Worm (Caenorhabditis elegans): Measurements from ENCODE around the gene F44A6.5.

Gene F44A6.5

DNA sequence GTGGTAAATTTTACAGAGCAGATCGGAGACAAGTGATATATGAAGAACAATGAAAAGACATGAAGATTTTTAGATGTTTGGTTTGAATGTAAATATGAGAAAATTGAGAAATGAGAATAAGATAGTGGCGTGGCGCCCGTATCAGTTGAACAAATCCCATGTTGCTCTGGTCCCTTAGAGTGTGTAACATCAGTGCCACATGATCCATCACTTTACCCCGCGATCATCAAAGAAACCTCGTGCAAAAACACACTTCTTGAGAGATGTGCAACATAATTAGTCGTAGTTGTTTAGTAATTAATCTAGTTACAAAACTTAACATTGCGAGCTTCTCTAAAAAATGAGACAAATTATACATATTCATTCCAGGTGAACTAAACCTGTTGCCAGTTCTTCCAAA lies 35.3 kb upstream of the F44A6.5 start:
- TF ChIP-seq nhr-237 (tag; optimal IDR thresholded peaks at IDR 0.05) (no peak), nhr-129 (tag; optimal IDR thresholded peaks at IDR 0.05) (peak; percentile 40)

DNA sequence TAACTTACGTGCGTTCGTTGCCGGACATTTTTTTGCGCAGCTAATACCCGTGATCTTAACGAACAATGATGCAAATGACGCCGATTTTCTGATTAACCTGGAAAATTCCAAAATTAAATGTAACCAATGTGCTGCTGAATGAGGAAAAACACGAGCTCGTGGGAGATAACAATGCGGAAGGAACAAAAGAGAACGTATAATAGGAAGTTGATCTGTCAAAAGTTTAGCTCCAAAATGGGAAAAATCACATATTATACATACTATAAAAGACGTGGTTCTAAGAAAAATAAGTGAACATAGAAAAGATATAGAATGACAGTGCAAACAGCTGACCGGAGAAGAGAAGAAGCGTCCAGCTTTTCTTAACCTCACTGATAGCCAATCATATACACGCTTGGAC lies 34.1 kb upstream of the F44A6.5 start, which contains the start of gene C14H10.2:
Gene C14H10.2 (minus strand): TSS at position 101 of the 400 bp plus-strand sequence.
- TF ChIP-seq egl-27 (tag; optimal IDR thresholded peaks at IDR 0.05): no peak
- TF ChIP-seq F13H6.1 (tag; optimal IDR thresholded peaks at IDR 0.05): no peak
- no peak for TF ChIP-seq snpc-4 (tag; optimal IDR thresholded peaks at IDR 0.05)
- TF ChIP-seq elt-1 (tag; optimal IDR thresholded peaks at IDR 0.05): no peak
- TF ChIP-seq skn-1 (tag; optimal IDR thresholded peaks at IDR 0.05): no peak
- TF ChIP-seq alr-1 (tag; optimal IDR thresholded peaks at IDR 0.05): no peak
- TF ChIP-seq lin-39 (tag; optimal IDR thresholded peaks at IDR 0.05): no peak
- TF ChIP-seq ceh-82 (tag; optimal IDR thresholded peaks at IDR 0.05): no peak
- no peak for TF ChIP-seq nhr-11 (tag; optimal IDR thresholded peaks at IDR 0.05)
- TF ChIP-seq crh-2 (tag; optimal IDR thresholded peaks at IDR 0.05): no peak
- no peak for TF ChIP-seq R02D3.7 (tag; optimal IDR thresholded peaks at IDR 0.05)
- TF ChIP-seq ztf-11 (tag; optimal IDR thresholded peaks at IDR 0.05): no peak
- no peak for TF ChIP-seq lin-11 (tag; optimal IDR thresholded peaks at IDR 0.05)
- TF ChIP-seq peb-1 (tag; optimal IDR thresholded peaks at IDR 0.05): no peak
- TF ChIP-seq C34F6.9 (tag; optimal IDR thresholded peaks at IDR 0.05): no peak
- TF ChIP-seq unc-62 (GFP tag; optimal IDR thresholded peaks at IDR 0.05): no peak

DNA sequence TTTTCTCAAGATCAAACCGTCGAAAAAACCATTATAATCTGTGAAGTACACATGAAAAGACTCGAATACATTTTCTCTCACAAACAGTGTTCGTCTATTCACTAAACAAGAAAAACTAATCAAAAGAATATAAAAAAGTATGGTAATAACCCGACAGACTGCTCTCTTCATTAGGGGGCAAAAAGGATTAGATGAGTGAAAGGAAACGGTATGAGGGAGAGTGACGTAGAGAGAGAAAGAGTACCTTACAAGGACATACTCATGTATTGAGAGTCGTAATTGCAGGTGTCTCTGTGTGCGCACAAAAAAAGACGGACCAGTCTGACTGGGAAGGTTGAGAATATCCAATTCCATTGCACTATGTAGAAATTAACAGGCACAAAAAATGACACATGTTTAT lies 31.0 kb upstream of the F44A6.5 start:
- TF ChIP-seq snpc-4 (tag; optimal IDR thresholded peaks at IDR 0.05) (no peak), ama-1 (optimal IDR thresholded peaks at IDR 0.05) (no peak), Y55F3AM.14 (GFP tag; optimal IDR thresholded peaks at IDR 0.05) (no peak), unc-55 (GFP tag; optimal IDR thresholded peaks at IDR 0.05) (no peak), mab-5 (tag; optimal IDR thresholded peaks at IDR 0.05) (no peak), lin-39 (tag; optimal IDR thresholded peaks at IDR 0.05) (no peak), nhr-237 (tag; optimal IDR thresholded peaks at IDR 0.05) (no peak)

DNA sequence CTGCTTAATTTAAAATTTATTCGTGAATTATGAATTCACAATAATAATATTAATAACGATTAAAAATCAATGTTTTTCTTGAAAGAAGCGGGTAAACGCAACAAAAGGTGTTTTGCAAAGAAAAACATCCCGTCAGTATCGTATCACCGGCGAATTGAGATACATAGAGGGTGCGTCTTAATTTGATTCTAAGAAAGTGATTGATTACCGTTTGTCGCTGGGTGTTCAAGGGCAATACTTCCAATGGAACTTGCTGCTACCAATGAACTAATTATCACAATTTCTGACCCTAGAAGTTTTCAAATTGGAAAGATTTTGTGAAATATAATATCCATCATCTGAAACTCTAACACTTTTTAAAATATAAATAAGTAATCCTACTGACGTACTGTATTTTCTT lies 26.9 kb upstream of the F44A6.5 start:
- TF ChIP-seq sma-9 (GFP tag; optimal IDR thresholded peaks at IDR 0.05) (peak; percentile 27), sma-9 (tag; optimal IDR thresholded peaks at IDR 0.05) (no peak), ceh-16 (tag; optimal IDR thresholded peaks at IDR 0.05) (peak; percentile 93), C34F6.9 (tag; optimal IDR thresholded peaks at IDR 0.05) (no peak), blmp-1 (tag; optimal IDR thresholded peaks at IDR 0.05; ENCODE audit: insufficient read depth) (peak; percentile 72)

DNA sequence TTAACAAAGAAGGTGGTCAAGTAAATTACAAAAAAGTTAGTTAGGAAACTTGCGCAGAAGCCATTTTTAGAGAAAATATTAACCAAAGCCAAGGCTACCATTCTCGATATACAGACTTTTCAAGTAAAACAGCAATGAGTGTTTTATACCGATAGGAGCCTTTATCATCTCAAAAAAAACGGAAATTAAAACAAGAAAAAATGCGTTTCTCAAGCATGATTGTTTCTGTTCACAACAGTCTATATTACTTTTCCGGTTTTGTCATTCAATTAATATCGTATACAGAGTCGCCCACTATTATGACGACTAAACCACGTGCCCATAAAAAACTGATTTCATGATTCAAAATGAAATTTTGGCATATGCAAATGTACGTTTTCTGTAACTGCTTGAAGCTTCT lies 22.2 kb upstream of the F44A6.5 start, which contains the start of gene str-74:
Gene str-74 (minus strand): TSS at position 101 of the 400 bp plus-strand sequence.
- TF ChIP-seq sma-9 (GFP tag; optimal IDR thresholded peaks at IDR 0.05): no peak
- no peak for TF ChIP-seq sma-9 (tag; optimal IDR thresholded peaks at IDR 0.05)
- no peak for TF ChIP-seq unc-62 (GFP tag; optimal IDR thresholded peaks at IDR 0.05)
- no peak for TF ChIP-seq gmeb-1 (tag; optimal IDR thresholded peaks at IDR 0.05)
- TF ChIP-seq zag-1 (tag; optimal IDR thresholded peaks at IDR 0.05): no peak
- TF ChIP-seq blmp-1 (tag; optimal IDR thresholded peaks at IDR 0.05; ENCODE audit: insufficient read depth): no peak
- TF ChIP-seq nhr-77 (tag; optimal IDR thresholded peaks at IDR 0.05): no peak
- TF ChIP-seq elt-3 (tag; optimal IDR thresholded peaks at IDR 0.05): no peak
- no peak for TF ChIP-seq ceh-82 (tag; optimal IDR thresholded peaks at IDR 0.05)
- no peak for TF ChIP-seq mdl-1 (tag; optimal IDR thresholded peaks at IDR 0.05)
- TF ChIP-seq fos-1 (tag; optimal IDR thresholded peaks at IDR 0.05): no peak
- TF ChIP-seq nhr-11 (tag; optimal IDR thresholded peaks at IDR 0.05): no peak
- no peak for TF ChIP-seq nhr-6 (tag; optimal IDR thresholded peaks at IDR 0.05)
- no peak for TF ChIP-seq lin-11 (tag; optimal IDR thresholded peaks at IDR 0.05)
- TF ChIP-seq ama-1 (optimal IDR thresholded peaks at IDR 0.05): no peak

DNA sequence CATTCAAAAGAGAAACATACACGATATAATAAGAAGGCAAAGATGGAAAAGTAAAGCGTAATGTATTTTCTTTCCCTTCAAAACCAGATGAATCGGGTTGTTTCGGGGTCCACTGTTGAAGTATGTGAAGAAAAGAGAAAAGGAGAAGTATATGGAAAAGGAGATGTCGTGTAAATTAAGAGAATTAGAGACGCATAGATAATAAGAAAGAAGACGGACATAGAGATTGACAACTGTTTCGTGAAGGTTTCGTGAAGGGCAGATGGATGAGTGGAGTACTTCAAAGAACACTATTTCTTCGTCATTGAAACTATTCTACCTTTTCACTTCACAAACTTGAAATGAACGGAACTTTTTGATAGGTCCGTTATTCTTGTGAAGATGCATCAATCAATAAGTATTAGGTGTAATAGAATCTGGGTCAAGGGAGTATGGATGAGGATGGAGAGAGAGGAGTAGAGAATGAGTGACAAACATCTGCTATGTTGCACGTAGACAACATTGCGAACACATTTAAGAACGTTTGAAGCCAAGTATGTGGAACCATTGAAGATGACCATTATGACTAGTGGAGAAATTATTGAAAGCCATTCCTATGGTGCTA lies 19.5 kb upstream of the F44A6.5 start:
- no peak for TF ChIP-seq nhr-237 (tag; optimal IDR thresholded peaks at IDR 0.05)
- TF ChIP-seq sem-4 (tag; optimal IDR thresholded peaks at IDR 0.05): peak; percentile 35
- peak; percentile 42 for TF ChIP-seq blmp-1 (tag; optimal IDR thresholded peaks at IDR 0.05; ENCODE audit: insufficient read depth)
- peak; percentile 80 for TF ChIP-seq nhr-25 (tag; optimal IDR thresholded peaks at IDR 0.05)
- peak; percentile 68 for TF ChIP-seq F13H6.1 (tag; optimal IDR thresholded peaks at IDR 0.05)
- no peak for TF ChIP-seq peb-1 (tag; optimal IDR thresholded peaks at IDR 0.05)
- no peak for TF ChIP-seq dmd-4 (tag; optimal IDR thresholded peaks at IDR 0.05)
- TF ChIP-seq elt-3 (tag; optimal IDR thresholded peaks at IDR 0.05): no peak
- TF ChIP-seq crh-2 (tag; optimal IDR thresholded peaks at IDR 0.05): peak; percentile 48
- TF ChIP-seq sma-3 (GFP tag; optimal IDR thresholded peaks at IDR 0.05): peak; percentile 19
- peak in 1 of 2 experiments; percentile 53 for TF ChIP-seq lsy-2 (tag; optimal IDR thresholded peaks at IDR 0.05)
- peak; percentile 6 for TF ChIP-seq fos-1 (tag; optimal IDR thresholded peaks at IDR 0.05)
- TF ChIP-seq sma-9 (GFP tag; optimal IDR thresholded peaks at IDR 0.05): peak; percentile 68
- TF ChIP-seq sma-9 (tag; optimal IDR thresholded peaks at IDR 0.05): no peak
- TF ChIP-seq nhr-21 (tag; optimal IDR thresholded peaks at IDR 0.05): peak; percentile 48
- no peak for TF ChIP-seq unc-55 (GFP tag; optimal IDR thresholded peaks at IDR 0.05)
- peak; percentile 44 for TF ChIP-seq C34F6.9 (tag; optimal IDR thresholded peaks at IDR 0.05)
- no peak for TF ChIP-seq alr-1 (tag; optimal IDR thresholded peaks at IDR 0.05)
